Fruit fly (Drosophila melanogaster) whole organism, embryonic: ENCODE measurements around the gene CG43645.

Experiments used
- Atf6 ChIP-seq: fragments of 200-800 bp; sonication (Bioruptor generic); IDR thresholded peaks from 2 replicates; pipeline ENCODE4 v1.3.6; 2022; ENCODE audit warnings: missing biosample characterization, missing genetic modification characterization
- CG1024 ChIP-seq: fragments of 200-800 bp; sonication (Bioruptor generic); IDR thresholded peaks from 2 replicates; pipeline ENCODE4 v1.3.6; 2022; ENCODE audit warnings: missing biosample characterization, missing genetic modification characterization
- CG10462 ChIP-seq: fragments of 200-800 bp; sonication (Bioruptor generic); optimal IDR thresholded peaks from 2 replicates; lab custom pipeline; 2016; ENCODE audit warnings: missing biosample characterization, missing genetic modification characterization
- CG11456 ChIP-seq: fragments of 200-800 bp; sonication (Bioruptor generic); IDR thresholded peaks from 3 replicates; pipeline ENCODE4 v1.3.6; 2022; ENCODE audit warnings: missing biosample characterization, missing genetic modification characterization
- CG11696 ChIP-seq: fragments of 200-800 bp; sonication (Bioruptor generic); IDR thresholded peaks from 2 replicates; pipeline ENCODE4 v1.3.6; 2022; ENCODE audit warnings: missing biosample characterization, missing genetic modification characterization
- CG12391 ChIP-seq: fragments of 200-800 bp; sonication (Bioruptor generic); optimal IDR thresholded peaks from 3 replicates; lab custom pipeline; 2018; ENCODE audit warnings: missing biosample characterization, mild to moderate bottlenecking, missing genetic modification characterization, moderate library complexity
- CG14710 ChIP-seq: fragments of 200-800 bp; sonication (Bioruptor generic); optimal IDR thresholded peaks from 3 replicates; lab custom pipeline; 2019; ENCODE audit warnings: missing biosample characterization, mild to moderate bottlenecking, missing genetic modification characterization, moderate library complexity
- CG15601 ChIP-seq: fragments of 200-800 bp; sonication (Bioruptor generic); optimal IDR thresholded peaks from 3 replicates; lab custom pipeline; 2019; ENCODE audit warnings: missing biosample characterization, mild to moderate bottlenecking, missing genetic modification characterization, moderate library complexity
- CG1647 ChIP-seq: fragments of 200-800 bp; sonication (Bioruptor generic); optimal IDR thresholded peaks from 3 replicates; lab custom pipeline; 2016; ENCODE audit warnings: missing biosample characterization, missing genetic modification characterization
- CG18599 ChIP-seq: fragments of 200-800 bp; sonication (Bioruptor generic); optimal IDR thresholded peaks from 3 replicates; lab custom pipeline; 2017; ENCODE audit warnings: missing biosample characterization, missing genetic modification characterization, mild to moderate bottlenecking, moderate library complexity, missing genetic modification reagents
- CG2116 ChIP-seq: fragments of 200-800 bp; sonication (Bioruptor generic); optimal IDR thresholded peaks from 3 replicates; lab custom pipeline; 2018; ENCODE audit warnings: missing biosample characterization, mild to moderate bottlenecking, missing genetic modification characterization
- CG34376 ChIP-seq: fragments of 200-800 bp; sonication (Bioruptor generic); optimal IDR thresholded peaks from 2 replicates; lab custom pipeline; 2018; ENCODE audit warnings: missing biosample characterization, mild to moderate bottlenecking, missing genetic modification characterization
- CG3838 ChIP-seq: fragments of 200-800 bp; sonication (Bioruptor generic); optimal IDR thresholded peaks from 3 replicates; lab custom pipeline; 2016; ENCODE audit warnings: missing biosample characterization, missing genetic modification characterization
- CG7372 ChIP-seq: fragments of 200-800 bp; sonication (Bioruptor generic); IDR thresholded peaks from 2 replicates; pipeline ENCODE4 v1.3.6; 2022; ENCODE audit warnings: missing biosample characterization, missing genetic modification characterization
- CG7786 ChIP-seq: fragments of 200-800 bp; sonication (Bioruptor generic); optimal IDR thresholded peaks from 2 replicates; lab custom pipeline; 2016; ENCODE audit warnings: missing biosample characterization, missing genetic modification characterization
- CG7839 ChIP-seq: fragments of 200-800 bp; sonication (Bioruptor generic); optimal IDR thresholded peaks from 3 replicates; lab custom pipeline; 2018; ENCODE audit warnings: missing biosample characterization, mild to moderate bottlenecking, missing genetic modification characterization, moderate library complexity
- CG8388 ChIP-seq: fragments of 200-800 bp; sonication (Bioruptor generic); optimal IDR thresholded peaks from 2 replicates; lab custom pipeline; 2019; ENCODE audit warnings: missing biosample characterization, mild to moderate bottlenecking, missing genetic modification characterization, moderate library complexity
- CHES-1-like ChIP-seq: fragments of 200-800 bp; sonication (Bioruptor generic); optimal IDR thresholded peaks from 2 replicates; lab custom pipeline; 2016; ENCODE audit warnings: missing biosample characterization, missing genetic modification characterization
- Dip2 ChIP-seq: fragments of 200-800 bp; sonication (Bioruptor generic); IDR thresholded peaks from 2 replicates; pipeline ENCODE4 v1.3.6; 2022; ENCODE audit warnings: missing biosample characterization, missing genetic modification characterization
- Hsf ChIP-seq: fragments of 200-800 bp; sonication (Bioruptor generic); optimal IDR thresholded peaks from 3 replicates; lab custom pipeline; 2016; ENCODE audit warnings: missing biosample characterization, missing genetic modification characterization
- Mad ChIP-seq: fragments of 200-800 bp; sonication (Bioruptor generic); optimal IDR thresholded peaks from 2 replicates; lab custom pipeline; 2016; ENCODE audit warnings: missing biosample characterization, missing genetic modification characterization
- NK7.1 ChIP-seq: fragments of 200-800 bp; sonication (Bioruptor generic); optimal IDR thresholded peaks from 3 replicates; lab custom pipeline; 2016; ENCODE audit warnings: missing biosample characterization, missing genetic modification characterization
- NfI ChIP-seq: fragments of 200-800 bp; sonication (Bioruptor generic); optimal IDR thresholded peaks from 3 replicates; lab custom pipeline; 2018; ENCODE audit warnings: missing biosample characterization, mild to moderate bottlenecking, missing genetic modification characterization, moderate library complexity
- Ptx1 ChIP-seq: fragments of 200-800 bp; sonication (Bioruptor generic); IDR thresholded peaks from 2 replicates; pipeline ENCODE4 v1.3.6; 2022; ENCODE audit warnings: missing biosample characterization, missing genetic modification characterization
- Sox100B ChIP-seq: fragments of 200-800 bp; sonication (Bioruptor generic); optimal IDR thresholded peaks from 3 replicates; lab custom pipeline; 2018; ENCODE audit warnings: missing biosample characterization, mild to moderate bottlenecking, missing genetic modification characterization
- Sox102F ChIP-seq: fragments of 200-800 bp; sonication (Bioruptor generic); optimal IDR thresholded peaks from 2 replicates; lab custom pipeline; 2018; ENCODE audit warnings: missing biosample characterization, mild to moderate bottlenecking, missing genetic modification characterization, moderate library complexity
- bab2 ChIP-seq: fragments of 200-800 bp; sonication (Bioruptor generic); optimal IDR thresholded peaks from 2 replicates; lab custom pipeline; 2016; ENCODE audit warnings: missing biosample characterization, missing genetic modification characterization
- bbx ChIP-seq: fragments of 200-800 bp; sonication (Bioruptor generic); IDR thresholded peaks from 2 replicates; pipeline ENCODE4 v1.3.6; 2022; ENCODE audit warnings: missing biosample characterization, missing genetic modification characterization; ENCODE audit not compliant: partially characterized antibody
- dan ChIP-seq: fragments of 200-800 bp; sonication (Bioruptor generic); IDR thresholded peaks from 2 replicates; pipeline ENCODE4 v1.3.6; 2022; ENCODE audit warnings: missing biosample characterization, missing genetic modification characterization
- danr ChIP-seq: fragments of 200-800 bp; sonication (Bioruptor generic); IDR thresholded peaks from 2 replicates; pipeline ENCODE4 v1.3.6; 2022; ENCODE audit warnings: missing biosample characterization, missing genetic modification characterization
- dpn ChIP-seq, 2 experiments: fragments of 200-800 bp; sonication (Bioruptor generic); optimal IDR thresholded peaks; 3 replicates each; lab custom pipeline; 2016; ENCODE audit warnings: missing biosample characterization in 2 of 2, missing genetic modification characterization in 2 of 2
- gem ChIP-seq: fragments of 200-800 bp; sonication (Bioruptor generic); optimal IDR thresholded peaks from 2 replicates; lab custom pipeline; 2019; ENCODE audit warnings: missing biosample characterization, mild to moderate bottlenecking, missing genetic modification characterization, moderate library complexity
- h ChIP-seq: fragments of >200 bp; optimal IDR thresholded peaks from 2 replicates; lab custom pipeline; 2017
- jigr1 ChIP-seq: fragments of 200-800 bp; sonication (Bioruptor generic); IDR thresholded peaks from 3 replicates; pipeline ENCODE4 v1.3.6; 2022; ENCODE audit warnings: missing biosample characterization, missing genetic modification characterization
- kah ChIP-seq: fragments of 200-800 bp; sonication (Bioruptor generic); optimal IDR thresholded peaks from 2 replicates; lab custom pipeline; 2018; ENCODE audit warnings: missing biosample characterization, mild to moderate bottlenecking, missing genetic modification characterization
- lmd ChIP-seq: fragments of 200-800 bp; sonication (Bioruptor generic); IDR thresholded peaks from 2 replicates; pipeline ENCODE4 v1.3.6; 2022; ENCODE audit warnings: missing biosample characterization, missing genetic modification characterization
- lov ChIP-seq, 2 experiments: fragments of 200-800 bp in 1 of 2; fragments of >200 bp in 1 of 2; sonication (Bioruptor generic) in 1 of 2; IDR thresholded peaks in 1 of 2; optimal IDR thresholded peaks in 1 of 2; 2 replicates in 1 of 2; 3 replicates in 1 of 2; pipeline versions ENCODE4 v1.3.6 to Lab custom; 2017 to 2022; ENCODE audit warnings: missing biosample characterization in 1 of 2, missing genetic modification characterization in 1 of 2
- nom ChIP-seq: fragments of 200-800 bp; sonication (Bioruptor generic); optimal IDR thresholded peaks from 2 replicates; lab custom pipeline; 2017; ENCODE audit warnings: missing biosample characterization, missing genetic modification characterization, mild to moderate bottlenecking, moderate library complexity, missing genetic modification reagents
- oc ChIP-seq: fragments of 200-800 bp; sonication (Bioruptor generic); optimal IDR thresholded peaks from 2 replicates; lab custom pipeline; 2018; ENCODE audit warnings: missing biosample characterization, mild to moderate bottlenecking, missing genetic modification characterization, moderate library complexity
- p53 ChIP-seq: fragments of 200-800 bp; sonication (Bioruptor generic); optimal IDR thresholded peaks from 2 replicates; lab custom pipeline; 2016; ENCODE audit warnings: missing biosample characterization, missing genetic modification characterization
- psq ChIP-seq: fragments of 200-800 bp; sonication (Bioruptor generic); optimal IDR thresholded peaks from 2 replicates; lab custom pipeline; 2017; ENCODE audit warnings: missing biosample characterization, missing genetic modification characterization
- ranshi ChIP-seq: fragments of 200-800 bp; sonication (Bioruptor generic); IDR thresholded peaks from 2 replicates; pipeline ENCODE4 v1.3.6; 2022; ENCODE audit warnings: missing biosample characterization, missing genetic modification characterization
- row ChIP-seq: fragments of 200-800 bp; sonication (Bioruptor generic); IDR thresholded peaks from 3 replicates; pipeline ENCODE4 v1.3.6; 2022; ENCODE audit warnings: missing biosample characterization, missing genetic modification characterization
- salm ChIP-seq: fragments of 200-800 bp; sonication (Bioruptor generic); optimal IDR thresholded peaks from 2 replicates; lab custom pipeline; 2018; ENCODE audit warnings: missing biosample characterization, mild to moderate bottlenecking, missing genetic modification characterization
- schlank ChIP-seq: fragments of 200-800 bp; sonication (Bioruptor generic); optimal IDR thresholded peaks from 2 replicates; lab custom pipeline; 2018; ENCODE audit warnings: missing biosample characterization, mild to moderate bottlenecking, missing genetic modification characterization
- sd ChIP-seq: fragments of 200-800 bp; sonication (Bioruptor generic); optimal IDR thresholded peaks from 3 replicates; lab custom pipeline; 2018; ENCODE audit warnings: missing biosample characterization, mild to moderate bottlenecking, missing genetic modification characterization, moderate library complexity
- sr ChIP-seq: fragments of 200-800 bp; sonication (Bioruptor generic); IDR thresholded peaks from 3 replicates; pipeline ENCODE4 v1.3.6; 2022; ENCODE audit warnings: missing biosample characterization, missing genetic modification characterization
- ttk ChIP-seq: fragments of 200-800 bp; sonication (Bioruptor generic); IDR thresholded peaks from 2 replicates; pipeline ENCODE4 v2.1.2; 2022; ENCODE audit warnings: missing biosample characterization, missing genetic modification characterization
- tx ChIP-seq: fragments of 200-800 bp; sonication (Bioruptor generic); optimal IDR thresholded peaks from 2 replicates; lab custom pipeline; 2016; ENCODE audit warnings: missing biosample characterization, missing genetic modification characterization
- usp ChIP-seq: fragments of >200 bp; optimal IDR thresholded peaks from 2 replicates; lab custom pipeline; 2017; ENCODE audit warnings: missing biosample characterization, missing genetic modification characterization

The CG43645 gene

dm6 chr2L:17480943-17481580 lies 4.5 kb upstream of the CG43645 start, which contains the start of the genes fws and Lamtor3 (continued):
- TF ChIP-seq lov (optimal IDR thresholded peaks at IDR 0.05; lab: Kevin White, UChicago), result no peak
- peak; percentile 99 for TF ChIP-seq lov (GFP tag; IDR thresholded peaks at IDR 0.05; lab: Robert Waterston, UW)
- TF ChIP-seq CG11456, result peak; percentile 99
- TF ChIP-seq CG34376, result peak; percentile 79
- peak; percentile 96 for TF ChIP-seq CG8388 (GFP tag; lab: Kevin White, UChicago)
- TF ChIP-seq CG11696 (GFP tag; lab: Robert Waterston, UW), result peak; percentile 94
- TF ChIP-seq usp (GFP tag; lab: Kevin White, UChicago), result no peak
- TF ChIP-seq sr, result peak; percentile 97
- peak; percentile 88 for TF ChIP-seq CG2116 (GFP tag; lab: Kevin White, UChicago)
- TF ChIP-seq sd, result peak; percentile 92
- TF ChIP-seq Dip2 (GFP tag; lab: Robert Waterston, UW), result peak; percentile 80
- TF ChIP-seq dan (GFP tag; lab: Robert Waterston, UW), result peak; percentile 97
- TF ChIP-seq danr (GFP tag; lab: Robert Waterston, UW), result peak; percentile 97
- TF ChIP-seq CG3838 (GFP tag; lab: Kevin White, UChicago), result peak; percentile 87
- peak; percentile 95 for TF ChIP-seq psq (GFP tag; lab: Kevin White, UChicago)
- TF ChIP-seq CG12391 (tag; lab: Kevin White, UChicago), result peak; percentile 99
- no peak for TF ChIP-seq h (lab: Kevin White, UChicago)
- TF ChIP-seq CG14710 (tag; lab: Kevin White, UChicago), result peak; percentile 95
- no peak for TF ChIP-seq bbx (GFP tag; lab: Robert Waterston, UW)
- TF ChIP-seq ranshi (GFP tag; lab: Robert Waterston, UW), result peak; percentile 99
- no peak for TF ChIP-seq p53
- peak; percentile 99 for TF ChIP-seq Sox102F (GFP tag; lab: Kevin White, UChicago)
- peak; percentile 95 for TF ChIP-seq CG10462 (GFP tag; lab: Kevin White, UChicago)
- TF ChIP-seq CG7372 (GFP tag; lab: Robert Waterston, UW), result peak; percentile 99
- TF ChIP-seq Mad (GFP tag; lab: Kevin White, UChicago), result peak; percentile 96
- peak; percentile 100 for TF ChIP-seq lmd (GFP tag; lab: Robert Waterston, UW)
- peak; percentile 99 for TF ChIP-seq oc
- peak; percentile 95 for TF ChIP-seq CG1024 (GFP tag; lab: Robert Waterston, UW)
- TF ChIP-seq NK7.1 (GFP tag; lab: Kevin White, UChicago), result peak; percentile 62
- peak; percentile 99 for TF ChIP-seq CG7839
- peak; percentile 95 for TF ChIP-seq Sox100B (GFP tag; lab: Kevin White, UChicago)
- TF ChIP-seq dpn (GFP tag; optimal IDR thresholded peaks at IDR 0.05; lab: Kevin White, UChicago), result peak; percentile 79 to 98
- TF ChIP-seq Atf6 (GFP tag; lab: Robert Waterston, UW), result peak; percentile 98
- TF ChIP-seq NfI, result peak; percentile 99
- TF ChIP-seq CG7786 (GFP tag; lab: Kevin White, UChicago), result peak; percentile 90
- peak; percentile 83 for TF ChIP-seq CG1647 (GFP tag; lab: Kevin White, UChicago)
- TF ChIP-seq CG18599 (GFP tag; lab: Kevin White, UChicago), result peak; percentile 98
- peak; percentile 100 for TF ChIP-seq gem
- peak; percentile 99 for TF ChIP-seq ttk (GFP tag; lab: Robert Waterston, UW)
- peak; percentile 96 for TF ChIP-seq jigr1 (GFP tag; lab: Robert Waterston, UW)
- TF ChIP-seq Hsf, result peak; percentile 93
- TF ChIP-seq row (GFP tag; lab: Robert Waterston, UW), result peak; percentile 99
- peak; percentile 99 for TF ChIP-seq Ptx1
- TF ChIP-seq CG15601 (tag; lab: Kevin White, UChicago), result peak; percentile 95
- TF ChIP-seq CHES-1-like (GFP tag; lab: Kevin White, UChicago), result peak; percentile 84
- TF ChIP-seq nom (GFP tag; lab: Kevin White, UChicago), result peak; percentile 81
- TF ChIP-seq kah, result peak; percentile 88
- TF ChIP-seq bab2 (GFP tag; lab: Kevin White, UChicago), result peak; percentile 95
- TF ChIP-seq salm (tag; lab: Kevin White, UChicago), result peak; percentile 96
- peak; percentile 94 for TF ChIP-seq schlank (tag; lab: Kevin White, UChicago)
- peak; percentile 87 for TF ChIP-seq tx (GFP tag; lab: Kevin White, UChicago)
